Fruit fly (Drosophila melanogaster) whole organism: ENCODE data around the gene mats.

Experiments used
- CG8478 ChIP-seq: fragments of >200 bp; optimal IDR thresholded peaks from 2 replicates; lab custom pipeline; 2018; ENCODE audit warnings: inconsistent platforms
- Dll ChIP-seq: fragments of >200 bp; optimal IDR thresholded peaks from 2 replicates; lab custom pipeline; 2017
- EcR ChIP-seq, 2 experiments: fragments of >200 bp; optimal IDR thresholded peaks; 2 replicates each; lab custom pipeline; 2017; ENCODE audit warnings: missing biosample characterization in 2 of 2, missing genetic modification characterization in 2 of 2, missing genetic modification reagents in 2 of 2
- pan ChIP-seq: fragments of >200 bp; optimal IDR thresholded peaks from 2 replicates; lab custom pipeline; 2017
- psq ChIP-seq: fragments of >200 bp; optimal IDR thresholded peaks from 2 replicates; lab custom pipeline; 2017
- usp ChIP-seq: fragments of >200 bp; optimal IDR thresholded peaks from 2 replicates; lab custom pipeline; 2017; ENCODE audit warnings: missing biosample characterization, missing genetic modification characterization, mixed read lengths

- no peak for TF ChIP-seq pan (lab: Kevin White, UChicago)
- TF ChIP-seq psq (lab: Kevin White, UChicago), result no peak
- TF ChIP-seq CG8478 (lab: Kevin White, UChicago), result no peak
- TF ChIP-seq usp (GFP tag; lab: Kevin White, UChicago), result no peak
- no peak for TF ChIP-seq EcR (GFP tag; optimal IDR thresholded peaks at IDR 0.05; lab: Kevin White, UChicago)
- TF ChIP-seq Dll (lab: Kevin White, UChicago), result no peak
These were observed 11.3 kb downstream of the mats start for dm6 chr3R:22432200-22432804.
